Worm (Caenorhabditis elegans): ENCODE results near the gene cbp-1.

Gene cbp-1

ce11 chrIII:9744525-9744924 lies 21.8 kb upstream of the cbp-1 start:
- peak; percentile 31 for TF ChIP-seq nfya-1 (tag; optimal IDR thresholded peaks at IDR 0.05; ENCODE audit: insufficient read depth)
- TF ChIP-seq nhr-11 (tag; optimal IDR thresholded peaks at IDR 0.05): no peak

DNA sequence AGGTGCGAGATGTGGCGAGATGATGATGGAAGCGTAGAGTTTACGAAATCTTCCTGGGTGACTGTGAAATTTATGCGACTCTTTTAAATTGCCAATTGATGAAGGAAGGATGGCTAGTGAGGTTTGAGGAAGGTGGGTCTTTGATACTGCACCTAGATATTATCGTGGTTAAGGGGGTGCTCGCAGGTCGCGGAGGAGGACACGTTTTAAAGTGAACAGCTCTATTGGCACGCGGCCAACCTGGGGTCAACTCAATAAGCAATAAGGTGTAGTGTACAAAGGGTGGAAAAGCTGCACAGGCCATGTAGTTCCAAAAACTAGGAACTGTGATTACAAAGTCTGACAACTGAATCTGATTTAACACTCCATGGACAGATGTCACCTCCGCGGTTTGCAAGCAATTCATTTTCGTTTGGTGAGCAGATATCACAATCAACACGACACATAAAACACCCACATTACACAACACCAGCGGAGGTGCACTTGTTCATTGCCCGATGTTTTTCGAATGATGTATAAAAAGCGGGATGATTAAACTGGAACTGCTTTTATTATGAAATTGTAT lies 20.9 kb upstream of the cbp-1 start:
- TF ChIP-seq R02D3.7 (tag; optimal IDR thresholded peaks at IDR 0.05) (no peak), hmg-11 (tag; optimal IDR thresholded peaks at IDR 0.05) (no peak), egl-5 (tag; optimal IDR thresholded peaks at IDR 0.05) (peak; percentile 43), ztf-11 (tag; optimal IDR thresholded peaks at IDR 0.05) (no peak), ceh-82 (tag; optimal IDR thresholded peaks at IDR 0.05) (no peak), sea-2 (GFP tag; optimal IDR thresholded peaks at IDR 0.05) (no peak)

- TF ChIP-seq ceh-9 (tag; optimal IDR thresholded peaks at IDR 0.05) (no peak), pha-4 (tag; optimal IDR thresholded peaks at IDR 0.05) (no peak), nhr-77 (tag; optimal IDR thresholded peaks at IDR 0.05) (no peak)
Observed at ce11 chrIII:9746665-9747064, 19.6 kb upstream of the cbp-1 start.

ce11 chrIII:9747133-9747532 lies 19.2 kb upstream of the cbp-1 start, which contains the start of the genes iff-1 and cdk-1:
Gene iff-1, minus strand, starts transcription at chrIII:9747193.
Gene cdk-1, plus strand, starts transcription at chrIII:9747472.
- TF ChIP-seq elt-2 (tag; optimal IDR thresholded peaks at IDR 0.05) (no peak), fos-1 (tag; optimal IDR thresholded peaks at IDR 0.05) (no peak), ztf-4 (tag; optimal IDR thresholded peaks at IDR 0.05) (no peak), nhr-12 (tag; optimal IDR thresholded peaks at IDR 0.05) (no peak), R02D3.7 (tag; optimal IDR thresholded peaks at IDR 0.05) (no peak), nhr-43 (tag; optimal IDR thresholded peaks at IDR 0.05; ENCODE audit: poor library complexity, severe bottlenecking) (no peak), nhr-237 (tag; optimal IDR thresholded peaks at IDR 0.05) (no peak), nhr-25 (tag; optimal IDR thresholded peaks at IDR 0.05) (peak; percentile 40), nhr-28 (tag; optimal IDR thresholded peaks at IDR 0.05) (no peak), mdl-1 (tag; optimal IDR thresholded peaks at IDR 0.05) (no peak), lsy-12 (tag; optimal IDR thresholded peaks at IDR 0.05) (no peak), ZK546.5 (tag; optimal IDR thresholded peaks at IDR 0.05) (no peak), aly-2 (tag; optimal IDR thresholded peaks at IDR 0.05) (no peak), mml-1 (tag; optimal IDR thresholded peaks at IDR 0.05) (no peak), nfya-1 (tag; optimal IDR thresholded peaks at IDR 0.05; ENCODE audit: insufficient read depth) (peak; percentile 73), egl-27 (tag; optimal IDR thresholded peaks at IDR 0.05) (no peak), tbx-2 (tag; optimal IDR thresholded peaks at IDR 0.05) (no peak), nhr-77 (tag; optimal IDR thresholded peaks at IDR 0.05) (no peak), ceh-16 (tag; optimal IDR thresholded peaks at IDR 0.05) (no peak), elt-3 (tag; optimal IDR thresholded peaks at IDR 0.05) (no peak), snpc-4 (tag; optimal IDR thresholded peaks at IDR 0.05) (no peak), jun-1 (tag; optimal IDR thresholded peaks at IDR 0.05) (no peak), ceh-9 (tag; optimal IDR thresholded peaks at IDR 0.05) (no peak), sea-2 (GFP tag; optimal IDR thresholded peaks at IDR 0.05) (no peak), unc-39 (tag; optimal IDR thresholded peaks at IDR 0.05) (no peak), ama-1 (optimal IDR thresholded peaks at IDR 0.05) (no peak), nhr-11 (tag; optimal IDR thresholded peaks at IDR 0.05) (no peak), nhr-23 (tag; optimal IDR thresholded peaks at IDR 0.05) (peak; percentile 2), fkh-10 (GFP tag; optimal IDR thresholded peaks at IDR 0.05) (no peak), nhr-67 (tag; optimal IDR thresholded peaks at IDR 0.05) (no peak), eor-1 (tag; optimal IDR thresholded peaks at IDR 0.05) (no peak), ceh-28 (tag; optimal IDR thresholded peaks at IDR 0.05) (no peak), daf-12 (tag; optimal IDR thresholded peaks at IDR 0.05) (no peak), pqm-1 (tag; optimal IDR thresholded peaks at IDR 0.05) (no peak), lin-15B (tag; optimal IDR thresholded peaks at IDR 0.05) (peak; percentile 65), hmg-11 (tag; optimal IDR thresholded peaks at IDR 0.05) (no peak), pha-4 (tag; optimal IDR thresholded peaks at IDR 0.05) (peak; percentile 69), skn-1 (tag; optimal IDR thresholded peaks at IDR 0.05) (no peak), unc-62 (GFP tag; optimal IDR thresholded peaks at IDR 0.05) (no peak), elt-1 (tag; optimal IDR thresholded peaks at IDR 0.05) (no peak), ceh-82 (tag; optimal IDR thresholded peaks at IDR 0.05) (no peak), egl-5 (tag; optimal IDR thresholded peaks at IDR 0.05) (no peak)

All from whole organism, L3 larva.